Worm (Caenorhabditis elegans) whole organism, L4 larva: ENCODE results near the gene alh-11.

Experiments
- D1046.2 ChIP-seq: fragments of 200-800 bp; sonication (Bioruptor generic); IDR thresholded peaks from 2 replicates; pipeline ENCODE4 v1.3.6; 2022; ENCODE audit warnings: missing genetic modification characterization, missing compliant biosample characterization
- F10B5.3 ChIP-seq: sonication (generic microtip); optimal IDR thresholded peaks from 2 replicates; lab custom pipeline; 2016; ENCODE audit warnings: mild to moderate bottlenecking, missing genetic modification characterization, missing compliant biosample characterization
- T20F7.1 ChIP-seq: fragments of 200-800 bp; sonication (Bioruptor generic); optimal IDR thresholded peaks from 2 replicates; lab custom pipeline; 2018; ENCODE audit warnings: mild to moderate bottlenecking, missing genetic modification characterization, missing compliant biosample characterization
- aha-1 ChIP-seq: fragments of 150-350 bp; peaks from one replicate; lab custom pipeline; 2014; ENCODE audit warnings: missing biosample characterization, missing genetic modification characterization
- attf-4 ChIP-seq: sonication (generic microtip); optimal IDR thresholded peaks from 3 replicates; lab custom pipeline; 2017; ENCODE audit warnings: missing biosample characterization, missing genetic modification characterization
- ceh-32 ChIP-seq: sonication (generic microtip); optimal IDR thresholded peaks from 2 replicates; lab custom pipeline; 2016; ENCODE audit warnings: mild to moderate bottlenecking, missing genetic modification characterization, missing compliant biosample characterization; ENCODE audit not compliant: poor library complexity
- ctbp-1 ChIP-seq: fragments of 200-800 bp; sonication (Bioruptor generic); IDR thresholded peaks from 2 replicates; pipeline ENCODE4 v1.3.6; 2022; ENCODE audit warnings: missing genetic modification reagents, missing genetic modification characterization, missing compliant biosample characterization
- daf-12 ChIP-seq: fragments of 150-350 bp; optimal IDR thresholded peaks from 2 replicates; lab custom pipeline; 2014; ENCODE audit warnings: missing biosample characterization, missing genetic modification reagents, missing genetic modification characterization
- daf-16 ChIP-seq, 3 experiments: sonication (generic microtip); optimal IDR thresholded peaks; 2 replicates each; lab custom pipeline; 2016 to 2017; ENCODE audit warnings: missing genetic modification characterization in 3 of 3, missing genetic modification reagents in 3 of 3, mild to moderate bottlenecking in 2 of 3, missing compliant biosample characterization in 2 of 3, missing biosample characterization in 1 of 3, moderate library complexity in 1 of 3
- daf-8 ChIP-seq: fragments of 200-800 bp; sonication (Bioruptor generic); IDR thresholded peaks from 2 replicates; pipeline ENCODE4 v1.3.6; 2022; ENCODE audit warnings: missing genetic modification characterization, missing compliant biosample characterization
- dmd-8 ChIP-seq: fragments of 200-800 bp; sonication (Bioruptor generic); IDR thresholded peaks from 2 replicates; pipeline ENCODE4 v1.3.6; 2022; ENCODE audit warnings: missing genetic modification characterization, missing compliant biosample characterization
- dmd-9 ChIP-seq: fragments of 200-800 bp; sonication (Bioruptor generic); IDR thresholded peaks from 2 replicates; pipeline ENCODE4 v1.3.6; 2022; ENCODE audit warnings: missing genetic modification reagents, missing genetic modification characterization, missing compliant biosample characterization
- lin-13 ChIP-seq: fragments of 150-350 bp; optimal IDR thresholded peaks from 2 replicates; lab custom pipeline; 2014; ENCODE audit warnings: missing biosample characterization, missing genetic modification reagents, missing genetic modification characterization
- lin-29 ChIP-seq: fragments of 200-800 bp; sonication (Bioruptor generic); IDR thresholded peaks from 2 replicates; pipeline ENCODE4 v1.3.6; 2022; ENCODE audit warnings: missing genetic modification reagents, missing genetic modification characterization, missing compliant biosample characterization
- lin-39 ChIP-seq: fragments of 150-350 bp; optimal IDR thresholded peaks from 2 replicates; lab custom pipeline; 2014; ENCODE audit warnings: missing biosample characterization, missing genetic modification reagents, missing genetic modification characterization
- mdt-29 ChIP-seq: fragments of 200-800 bp; sonication (Bioruptor generic); IDR thresholded peaks from 2 replicates; pipeline ENCODE4 v1.3.6; 2022; ENCODE audit warnings: missing genetic modification reagents, missing genetic modification characterization, missing compliant biosample characterization
- mep-1 ChIP-seq: fragments of 150-350 bp; sonication (generic microtip); optimal IDR thresholded peaks from 3 replicates; lab custom pipeline; 2014; ENCODE audit warnings: missing biosample characterization, missing genetic modification characterization
- nhr-25 ChIP-seq: sonication (generic microtip); optimal IDR thresholded peaks from 2 replicates; lab custom pipeline; 2017; ENCODE audit warnings: missing genetic modification characterization, mild to moderate bottlenecking, missing compliant biosample characterization, antibody characterized with exemption, moderate library complexity, borderline replicate concordance; ENCODE audit not compliant: insufficient read depth
- nhr-42 ChIP-seq: fragments of 200-800 bp; sonication (Bioruptor generic); IDR thresholded peaks from 2 replicates; pipeline ENCODE4 v1.3.6; 2022; ENCODE audit warnings: missing genetic modification characterization, missing compliant biosample characterization
- nhr-6 ChIP-seq: fragments of 150-350 bp; optimal IDR thresholded peaks from 2 replicates; lab custom pipeline; 2014; ENCODE audit warnings: missing biosample characterization, missing genetic modification characterization
- set-16 ChIP-seq: fragments of 200-800 bp; sonication (Bioruptor generic); IDR thresholded peaks from 2 replicates; pipeline ENCODE4 v1.3.6; 2022; ENCODE audit warnings: missing genetic modification reagents, missing genetic modification characterization, missing compliant biosample characterization
- skn-1 ChIP-seq: fragments of 150-350 bp; optimal IDR thresholded peaks from 2 replicates; lab custom pipeline; 2014; ENCODE audit warnings: missing biosample characterization, missing genetic modification characterization
- unc-62 ChIP-seq, 3 experiments: fragments of 150-350 bp in 1 of 3; sonication (generic microtip); optimal IDR thresholded peaks in 2 of 3; peaks in 1 of 3; 1 replicate in 1 of 3; 2 replicates in 2 of 3; lab custom pipeline; 2014 to 2017; ENCODE audit warnings: missing biosample characterization in 3 of 3, missing genetic modification characterization in 3 of 3, missing genetic modification reagents in 3 of 3, missing genotype in 1 of 3
- zfp-3 ChIP-seq: fragments of 200-800 bp; sonication (Bioruptor generic); conservative IDR thresholded peaks from 2 replicates; pipeline ENCODE4 v1.3.6; 2022; ENCODE audit warnings: missing genetic modification reagents, missing genetic modification characterization, missing compliant biosample characterization
- zip-2 ChIP-seq: fragments of 150-350 bp; optimal IDR thresholded peaks from 2 replicates; lab custom pipeline; 2014; ENCODE audit warnings: missing biosample characterization, missing genetic modification characterization

The alh-11 gene

DNA sequence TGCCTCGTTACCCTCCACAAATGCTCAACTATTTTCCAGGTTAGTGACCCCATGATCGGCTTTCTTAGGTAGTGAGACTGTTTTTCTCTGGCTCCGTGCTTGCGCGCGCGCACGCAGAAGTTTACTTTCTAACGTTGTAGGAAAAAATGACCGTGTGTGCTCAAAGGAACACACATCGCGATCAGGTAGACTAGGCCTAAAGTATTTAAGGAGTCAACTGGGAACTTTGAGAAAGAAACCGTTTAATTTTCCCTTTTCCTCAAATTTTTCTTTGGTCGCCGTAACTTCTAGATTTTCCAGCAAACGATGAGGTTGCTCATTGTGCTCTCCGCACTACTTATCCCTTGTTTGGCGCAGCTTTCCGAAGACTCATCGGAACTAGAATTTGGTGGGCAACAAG lies 38.3 kb downstream of the alh-11 start, which contains the start of gene idpp-1:
idpp-1 (plus strand) TSS at position 301 of the 400 bp plus-strand sequence.
- TF ChIP-seq mep-1 (tag; lab: Kevin White, UChicago) (no peak), set-16 (no peak), T20F7.1 (no peak), nhr-42 (GFP tag; lab: Robert Waterston, UW) (no peak), zfp-3 (GFP tag; lab: Robert Waterston, UW) (no peak), daf-12 (tag; lab: Kevin White, UChicago) (no peak), mdt-29 (GFP tag; lab: Robert Waterston, UW) (no peak), daf-8 (no peak), nhr-6 (tag; lab: Kevin White, UChicago) (no peak), lin-13 (GFP tag; lab: Kevin White, UChicago) (no peak), lin-39 (tag; lab: Kevin White, UChicago) (no peak), zip-2 (tag; lab: Kevin White, UChicago) (no peak)
- TF ChIP-seq, all 104 proteins: peak for 0

- TF ChIP-seq ceh-32, result no peak
- TF ChIP-seq daf-16 (GFP tag; optimal IDR thresholded peaks at IDR 0.05; lab: Kevin White, UChicago), result no peak
- TF ChIP-seq daf-16 (tag; optimal IDR thresholded peaks at IDR 0.05; lab: Kevin White, UChicago), result no peak
- TF ChIP-seq F10B5.3 (tag; lab: Kevin White, UChicago), result no peak
- peak in 1 of 2 experiments; percentile 96 for TF ChIP-seq unc-62 (GFP tag; optimal IDR thresholded peaks at IDR 0.05 in 1 of 2; lab: Kevin White, UChicago)
- TF ChIP-seq unc-62 (tag; optimal IDR thresholded peaks at IDR 0.05; lab: Kevin White, UChicago), result no peak
- TF ChIP-seq ctbp-1 (GFP tag; lab: Robert Waterston, UW), result no peak
- no peak for TF ChIP-seq skn-1
- TF ChIP-seq D1046.2, result no peak
- no peak for TF ChIP-seq lin-29 (GFP tag; lab: Robert Waterston, UW)
- TF ChIP-seq dmd-9 (GFP tag; lab: Robert Waterston, UW), result no peak
Measured at ce11 chrIII:728694-729093, 50.0 kb downstream of the alh-11 start.

DNA sequence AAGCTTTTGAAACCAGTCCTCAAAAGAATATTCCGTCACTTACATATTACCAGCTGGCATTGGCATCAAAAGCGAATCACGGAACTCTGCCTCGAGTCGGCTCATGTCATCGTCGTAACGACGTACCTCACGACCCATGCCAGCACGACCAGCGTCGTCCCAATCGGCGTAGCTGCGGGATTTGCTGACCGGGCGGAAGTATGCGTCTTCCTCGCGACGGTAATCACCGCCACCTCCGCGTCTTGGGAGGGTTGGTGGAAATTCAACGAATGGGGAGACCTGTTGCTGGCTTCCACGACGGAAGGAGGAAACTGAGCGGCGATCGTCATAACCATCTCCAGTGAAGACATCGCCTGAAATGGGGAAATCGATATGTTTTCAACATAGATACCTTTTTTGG lies 50.6 kb downstream of the alh-11 start:
- peak; percentile 81 for TF ChIP-seq set-16
- peak in 1 of 2 experiments; percentile 17 for TF ChIP-seq unc-62 (GFP tag; optimal IDR thresholded peaks at IDR 0.05 in 1 of 2; lab: Kevin White, UChicago)
- TF ChIP-seq unc-62 (tag; optimal IDR thresholded peaks at IDR 0.05; lab: Kevin White, UChicago), result no peak
- no peak for TF ChIP-seq attf-4 (tag; lab: Kevin White, UChicago)
- TF ChIP-seq ctbp-1 (GFP tag; lab: Robert Waterston, UW), result 0 out of 2 replicates have a peak, but pooled peaks have one; percentile 9

- TF ChIP-seq dmd-8 (GFP tag; lab: Robert Waterston, UW) (no peak), aha-1 (tag; lab: Kevin White, UChicago) (peak; percentile 30), nhr-25 (tag; lab: Kevin White, UChicago) (no peak)
- TF ChIP-seq, all 104 proteins: peak for 1
Measured at ce11 chrIII:724819-725218, 53.9 kb downstream of the alh-11 start, which contains the start of gene flp-24. Gene flp-24 (plus strand): TSS chrIII:725119.
